Fruit fly (Drosophila melanogaster) whole organism, pupa: ENCODE results near the gene spz5.
A peak's percentile ranks its signal among the peaks of the same experiment; 100 is the strongest.

ENCODE experiments used
- CG10348 ChIP-seq: fragments of 200-800 bp; sonication (Bioruptor generic); IDR thresholded peaks from 2 replicates; pipeline ENCODE4 v1.3.6; 2022; ENCODE audit warnings: missing biosample characterization, missing genetic modification characterization
- CG12605 ChIP-seq: fragments of 200-800 bp; sonication (Bioruptor generic); IDR thresholded peaks from 2 replicates; pipeline ENCODE4 v1.3.6; 2022; ENCODE audit warnings: missing biosample characterization, missing genetic modification characterization
- CG13204 ChIP-seq: fragments of 200-800 bp; sonication (Bioruptor generic); optimal IDR thresholded peaks from 2 replicates; lab custom pipeline; 2018; ENCODE audit warnings: missing biosample characterization, mild to moderate bottlenecking, missing genetic modification characterization, moderate library complexity
- CG14655 ChIP-seq: fragments of 200-800 bp; sonication (Bioruptor generic); optimal IDR thresholded peaks from 3 replicates; lab custom pipeline; 2017; ENCODE audit warnings: mild to moderate bottlenecking, missing biosample characterization, missing genetic modification reagents, missing genetic modification characterization
- CG15710 ChIP-seq: fragments of 200-800 bp; sonication (Bioruptor generic); optimal IDR thresholded peaks from 2 replicates; lab custom pipeline; 2018; ENCODE audit warnings: missing biosample characterization, mild to moderate bottlenecking, missing genetic modification characterization, moderate library complexity
- CG17806 ChIP-seq: fragments of 200-800 bp; sonication (Bioruptor generic); optimal IDR thresholded peaks from 2 replicates; lab custom pipeline; 2018; ENCODE audit warnings: missing biosample characterization, mild to moderate bottlenecking, missing genetic modification characterization, moderate library complexity
- CG32121 ChIP-seq: fragments of 200-800 bp; sonication (Bioruptor generic); IDR thresholded peaks from 2 replicates; pipeline ENCODE4 v1.3.6; 2022; ENCODE audit warnings: missing biosample characterization, missing genetic modification characterization
- CG34367 ChIP-seq: fragments of 200-800 bp; sonication (Bioruptor generic); optimal IDR thresholded peaks from 2 replicates; lab custom pipeline; 2018; ENCODE audit warnings: missing biosample characterization, mild to moderate bottlenecking, missing genetic modification characterization
- CG4496 ChIP-seq: fragments of 200-800 bp; sonication (Bioruptor generic); IDR thresholded peaks from 3 replicates; pipeline ENCODE4 v1.3.6; 2022; ENCODE audit warnings: missing biosample characterization, missing genetic modification characterization
- CG8159 ChIP-seq: fragments of 200-800 bp; sonication (Bioruptor generic); optimal IDR thresholded peaks from 3 replicates; lab custom pipeline; 2018; ENCODE audit warnings: missing biosample characterization, mild to moderate bottlenecking, missing genetic modification characterization, moderate library complexity
- CG8301 ChIP-seq: fragments of 200-800 bp; sonication (Bioruptor generic); optimal IDR thresholded peaks from 2 replicates; lab custom pipeline; 2018; ENCODE audit warnings: missing biosample characterization, mild to moderate bottlenecking, missing genetic modification characterization
- CG9948 ChIP-seq: fragments of 200-800 bp; sonication (Bioruptor generic); optimal IDR thresholded peaks from 2 replicates; lab custom pipeline; 2018; ENCODE audit warnings: missing biosample characterization, mild to moderate bottlenecking, missing genetic modification characterization, moderate library complexity
- D1 ChIP-seq: fragments of 200-800 bp; sonication (Bioruptor generic); optimal IDR thresholded peaks from 2 replicates; lab custom pipeline; 2018; ENCODE audit warnings: missing biosample characterization, mild to moderate bottlenecking, missing genetic modification characterization, moderate library complexity
- EcR ChIP-seq: fragments of 200-800 bp; sonication (Bioruptor generic); optimal IDR thresholded peaks from 3 replicates; lab custom pipeline; 2019; ENCODE audit warnings: missing biosample characterization, missing genetic modification characterization, mild to moderate bottlenecking, moderate library complexity, missing genetic modification reagents
- Ets98B ChIP-seq: fragments of 200-800 bp; sonication (Bioruptor generic); IDR thresholded peaks from 2 replicates; pipeline ENCODE4 v1.3.6; 2022; ENCODE audit warnings: missing biosample characterization, missing genetic modification characterization
- Pif1A ChIP-seq: fragments of 200-800 bp; sonication (Bioruptor generic); optimal IDR thresholded peaks from 3 replicates; lab custom pipeline; 2016; ENCODE audit warnings: missing biosample characterization, missing genetic modification characterization
- Pif1B ChIP-seq: fragments of 200-800 bp; sonication (Bioruptor generic); optimal IDR thresholded peaks from 3 replicates; lab custom pipeline; 2016; ENCODE audit warnings: missing biosample characterization, missing genetic modification characterization
- Snoo ChIP-seq: fragments of 200-800 bp; sonication (Bioruptor generic); optimal IDR thresholded peaks from 3 replicates; lab custom pipeline; 2017; ENCODE audit warnings: missing biosample characterization, mild to moderate bottlenecking, missing genetic modification characterization, inconsistent platforms
- fd96Ca ChIP-seq: fragments of 200-800 bp; sonication (Bioruptor generic); IDR thresholded peaks from 3 replicates; pipeline ENCODE4 v1.3.6; 2022; ENCODE audit warnings: missing biosample characterization, missing genetic modification characterization
- gl ChIP-seq: fragments of 200-800 bp; sonication (Bioruptor generic); optimal IDR thresholded peaks from 2 replicates; lab custom pipeline; 2018; ENCODE audit warnings: missing biosample characterization, mild to moderate bottlenecking, missing genetic modification characterization
- rn ChIP-seq: fragments of 200-800 bp; sonication (Bioruptor generic); IDR thresholded peaks from 2 replicates; pipeline ENCODE4 v1.3.6; 2022; ENCODE audit warnings: missing biosample characterization, missing genetic modification characterization

Gene spz5

DNA sequence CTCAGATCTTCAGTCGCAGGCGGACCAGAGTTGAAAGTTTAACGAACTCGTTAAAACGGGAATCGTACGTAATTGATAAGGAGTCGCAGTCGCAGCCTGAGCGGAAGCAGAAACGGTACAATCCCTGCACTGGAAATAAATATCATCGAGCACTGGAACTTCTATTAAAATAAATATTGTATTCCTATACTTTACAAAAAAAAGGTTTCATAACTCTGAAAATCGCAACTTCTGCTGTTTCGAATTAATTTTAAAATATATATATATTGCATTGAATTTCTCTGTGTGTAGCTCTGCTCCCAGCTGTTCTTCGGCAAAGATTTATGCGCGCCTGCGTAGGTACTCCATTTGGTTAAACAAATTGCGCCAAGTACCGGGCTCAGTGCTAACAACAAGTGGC is 7.6 kb downstream of the spz5 start:
- no peak for TF ChIP-seq CG12605 (GFP tag; lab: Robert Waterston, UW)
- TF ChIP-seq Snoo (tag; lab: Kevin White, UChicago): peak; percentile 10

dm6 chr3L:2882328-2882727 is 9.6 kb downstream of the spz5 start:
- TF ChIP-seq CG8159 (tag; lab: Kevin White, UChicago) (no peak), CG4496 (GFP tag; lab: Robert Waterston, UW) (no peak), CG8301 (tag; lab: Kevin White, UChicago) (no peak), rn (GFP tag; lab: Robert Waterston, UW) (no peak), Snoo (tag; lab: Kevin White, UChicago) (no peak), fd96Ca (GFP tag; lab: Robert Waterston, UW) (no peak), CG12605 (GFP tag; lab: Robert Waterston, UW) (no peak), CG10348 (GFP tag; lab: Robert Waterston, UW) (no peak), CG9948 (tag; lab: Kevin White, UChicago) (no peak), gl (tag; lab: Kevin White, UChicago) (no peak), CG17806 (tag; lab: Kevin White, UChicago) (no peak), EcR (GFP tag; lab: Kevin White, UChicago) (no peak), CG14655 (GFP tag; lab: Kevin White, UChicago) (no peak), Pif1B (GFP tag; lab: Kevin White, UChicago) (no peak), Pif1A (GFP tag; lab: Kevin White, UChicago) (no peak)

dm6 chr3L:2881582-2881981 is 10.4 kb downstream of the spz5 start:
- peak; percentile 56 for TF ChIP-seq CG13204
- no peak for TF ChIP-seq CG15710
- TF ChIP-seq, all 21 proteins: peak for 1

DNA sequence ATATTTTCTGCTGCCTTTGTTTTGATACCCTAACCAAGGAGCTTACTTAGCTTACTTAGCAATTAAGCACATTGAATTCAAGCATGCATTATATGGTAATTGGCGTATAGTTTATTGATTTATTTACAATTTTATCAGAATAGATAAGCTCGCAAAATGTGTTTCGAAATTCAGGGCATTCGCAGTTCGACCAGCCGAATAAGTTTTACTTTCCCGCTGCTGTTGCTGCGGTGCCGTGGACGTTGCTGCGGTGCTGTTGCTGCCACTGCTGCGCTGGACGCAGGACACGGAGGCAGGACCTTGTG is 12.2 kb downstream of the spz5 start:
- TF ChIP-seq Snoo (tag; lab: Kevin White, UChicago) (peak; percentile 9), CG17806 (tag; lab: Kevin White, UChicago) (peak; percentile 78), CG14655 (GFP tag; lab: Kevin White, UChicago) (peak; percentile 68), Pif1B (GFP tag; lab: Kevin White, UChicago) (peak; percentile 68), D1 (tag; lab: Kevin White, UChicago) (no peak), fd96Ca (GFP tag; lab: Robert Waterston, UW) (peak; percentile 88), gl (tag; lab: Kevin White, UChicago) (peak; percentile 51), CG4496 (GFP tag; lab: Robert Waterston, UW) (peak; percentile 94), CG8301 (tag; lab: Kevin White, UChicago) (peak; percentile 56), CG9948 (tag; lab: Kevin White, UChicago) (peak; percentile 73), CG10348 (GFP tag; lab: Robert Waterston, UW) (no peak), CG34367 (peak; percentile 31), CG12605 (GFP tag; lab: Robert Waterston, UW) (peak; percentile 60; the same call in 1 of the 2 replicates), CG15710 (peak; percentile 68), CG13204 (no peak), Ets98B (peak; percentile 83), rn (GFP tag; lab: Robert Waterston, UW) (peak; percentile 80), CG32121 (GFP tag; lab: Robert Waterston, UW) (peak; percentile 84), EcR (GFP tag; lab: Kevin White, UChicago) (no peak), CG8159 (tag; lab: Kevin White, UChicago) (peak; percentile 78), Pif1A (GFP tag; lab: Kevin White, UChicago) (peak; percentile 81)

DNA sequence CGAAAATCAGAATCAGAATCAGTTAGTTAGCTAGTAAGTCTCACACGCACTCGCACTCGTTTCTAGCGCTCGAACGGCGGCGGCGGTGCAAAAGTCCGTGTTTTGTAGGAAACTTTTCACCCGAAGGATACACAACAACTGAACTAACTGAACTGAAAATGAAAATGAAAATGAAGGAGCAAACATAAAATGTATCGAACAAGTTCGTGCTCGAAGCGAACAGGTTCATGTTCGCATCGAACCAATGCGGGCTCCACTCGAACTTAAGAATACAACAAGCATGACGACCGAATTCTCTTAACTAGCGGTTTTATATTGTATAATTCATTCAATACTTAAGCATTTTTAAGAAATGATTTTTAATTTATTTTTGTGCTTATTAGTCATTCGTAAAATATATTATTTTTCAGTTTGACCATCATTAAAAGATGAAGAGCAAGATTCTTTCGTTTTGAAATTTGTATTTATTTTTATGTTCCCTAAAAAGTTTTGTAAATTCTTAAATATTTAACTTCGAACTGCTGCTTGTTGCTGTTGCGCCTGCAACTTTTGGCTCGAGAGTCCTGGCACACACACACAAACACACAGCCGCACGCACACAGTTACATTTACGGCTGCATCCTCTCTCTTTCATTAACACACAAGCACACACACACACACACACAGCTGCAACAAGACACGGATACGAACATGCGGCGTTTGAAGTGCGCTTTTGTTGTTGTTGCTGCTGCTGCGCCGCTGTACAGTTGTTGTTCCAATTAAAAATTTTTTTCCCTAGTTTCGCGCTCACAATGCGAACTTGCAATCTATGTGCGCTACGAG is 12.8 kb downstream of the spz5 start, which contains the start of gene Tet:
TSS of gene Tet (minus strand) at position 154 of the 822 bp plus-strand sequence.
- no peak for TF ChIP-seq rn (GFP tag; lab: Robert Waterston, UW)
- peak; percentile 23 for TF ChIP-seq CG9948 (tag; lab: Kevin White, UChicago)
- peak; percentile 28 for TF ChIP-seq CG13204

DNA sequence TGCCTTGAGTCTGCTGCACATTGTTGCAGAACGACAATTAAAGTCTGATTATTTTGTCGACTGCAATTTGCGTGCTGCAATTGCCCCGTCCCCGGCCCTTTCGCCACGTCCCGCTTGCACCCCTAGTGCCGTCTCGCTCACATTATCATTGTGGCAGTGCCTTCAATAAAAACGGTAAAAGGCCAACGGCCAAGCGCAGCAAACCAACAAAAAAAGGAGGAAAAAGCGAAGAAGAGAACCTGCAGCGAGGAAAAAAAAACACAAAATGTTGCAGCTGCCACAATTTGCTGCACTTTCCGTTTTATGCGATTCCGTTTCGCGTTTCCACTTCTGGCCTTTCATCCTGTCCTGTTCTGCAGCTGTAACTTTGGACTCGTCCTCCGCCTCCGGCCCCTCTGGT is 17.9 kb downstream of the spz5 start:
- TF ChIP-seq EcR (GFP tag; lab: Kevin White, UChicago) (peak; percentile 77), rn (GFP tag; lab: Robert Waterston, UW) (no peak), CG4496 (GFP tag; lab: Robert Waterston, UW) (0 out of 3 replicates have a peak, but pooled peaks have one; percentile 11), CG17806 (tag; lab: Kevin White, UChicago) (no peak), CG13204 (peak; percentile 40), CG32121 (GFP tag; lab: Robert Waterston, UW) (no peak), CG14655 (GFP tag; lab: Kevin White, UChicago) (no peak), CG15710 (peak; percentile 9), CG10348 (GFP tag; lab: Robert Waterston, UW) (no peak), Pif1B (GFP tag; lab: Kevin White, UChicago) (no peak), Pif1A (GFP tag; lab: Kevin White, UChicago) (no peak), CG12605 (GFP tag; lab: Robert Waterston, UW) (no peak), CG34367 (no peak), CG8301 (tag; lab: Kevin White, UChicago) (no peak), Snoo (tag; lab: Kevin White, UChicago) (peak; percentile 13), gl (tag; lab: Kevin White, UChicago) (no peak), CG8159 (tag; lab: Kevin White, UChicago) (no peak), fd96Ca (GFP tag; lab: Robert Waterston, UW) (no peak), D1 (tag; lab: Kevin White, UChicago) (no peak), Ets98B (no peak), CG9948 (tag; lab: Kevin White, UChicago) (no peak)
